Fruit fly (Drosophila melanogaster): ENCODE data around the gene Osbp.

Gene Osbp

dm6 chr3R:24908034-24908433, 30.0 kb downstream of the Osbp start:
- TF ChIP-seq usp (GFP tag; optimal IDR thresholded peaks at IDR 0.05) (no peak), pan (optimal IDR thresholded peaks at IDR 0.05) (no peak), psq (optimal IDR thresholded peaks at IDR 0.05) (no peak), CG8478 (optimal IDR thresholded peaks at IDR 0.05) (no peak), Dll (optimal IDR thresholded peaks at IDR 0.05) (no peak), EcR (GFP tag; optimal IDR thresholded peaks at IDR 0.05) (no peak)

- TF ChIP-seq EcR (GFP tag; optimal IDR thresholded peaks at IDR 0.05) (no peak), usp (GFP tag; optimal IDR thresholded peaks at IDR 0.05) (no peak), Dll (optimal IDR thresholded peaks at IDR 0.05) (no peak), CG8478 (optimal IDR thresholded peaks at IDR 0.05) (no peak), pan (optimal IDR thresholded peaks at IDR 0.05) (no peak), psq (optimal IDR thresholded peaks at IDR 0.05) (no peak)
Observed at dm6 chr3R:24906648-24907047, 31.4 kb downstream of the Osbp start.

- TF ChIP-seq usp (GFP tag; optimal IDR thresholded peaks at IDR 0.05) (no peak), psq (optimal IDR thresholded peaks at IDR 0.05) (no peak), CG8478 (optimal IDR thresholded peaks at IDR 0.05) (no peak), pan (optimal IDR thresholded peaks at IDR 0.05) (no peak)
Observed at dm6 chr3R:24905959-24906634, 31.9 kb downstream of the Osbp start, which contains the start of gene CG13643. Gene CG13643 (minus strand): TSS chr3R:24906004.

- TF ChIP-seq psq (optimal IDR thresholded peaks at IDR 0.05) (no peak), EcR (GFP tag; optimal IDR thresholded peaks at IDR 0.05) (no peak), pan (optimal IDR thresholded peaks at IDR 0.05) (no peak), usp (GFP tag; optimal IDR thresholded peaks at IDR 0.05) (no peak), Dll (optimal IDR thresholded peaks at IDR 0.05) (no peak), CG8478 (optimal IDR thresholded peaks at IDR 0.05) (no peak)
Observed at dm6 chr3R:24900816-24901215, 37.2 kb downstream of the Osbp start, which contains the start of gene CG10845. Gene CG10845 (plus strand): TSS chr3R:24901116.

- TF ChIP-seq EcR (GFP tag; optimal IDR thresholded peaks at IDR 0.05) (no peak), psq (optimal IDR thresholded peaks at IDR 0.05) (no peak), usp (GFP tag; optimal IDR thresholded peaks at IDR 0.05) (no peak), CG8478 (optimal IDR thresholded peaks at IDR 0.05) (no peak), pan (optimal IDR thresholded peaks at IDR 0.05) (no peak), Dll (optimal IDR thresholded peaks at IDR 0.05) (no peak)
Observed at dm6 chr3R:24894419-24895206, 43.4 kb downstream of the Osbp start, which contains the start of the genes CG31121 and CG11069. Gene CG31121 (minus strand): TSS chr3R:24894605. Gene CG11069 (plus strand): TSS chr3R:24894742.

dm6 chr3R:24893320-24893955, 44.6 kb downstream of the Osbp start:
- TF ChIP-seq EcR (GFP tag; optimal IDR thresholded peaks at IDR 0.05) (peak in 1 of 2 experiments; percentile 86), pan (optimal IDR thresholded peaks at IDR 0.05) (no peak)

- TF ChIP-seq EcR (GFP tag; optimal IDR thresholded peaks at IDR 0.05) (no peak), pan (optimal IDR thresholded peaks at IDR 0.05) (no peak), usp (GFP tag; optimal IDR thresholded peaks at IDR 0.05) (no peak), Dll (optimal IDR thresholded peaks at IDR 0.05) (no peak), psq (optimal IDR thresholded peaks at IDR 0.05) (no peak), CG8478 (optimal IDR thresholded peaks at IDR 0.05) (no peak)
Observed at dm6 chr3R:24890919-24891318, 47.1 kb downstream of the Osbp start.

- no peak for TF ChIP-seq CG8478 (optimal IDR thresholded peaks at IDR 0.05)
- no peak for TF ChIP-seq pan (optimal IDR thresholded peaks at IDR 0.05)
- TF ChIP-seq usp (GFP tag; optimal IDR thresholded peaks at IDR 0.05) = no peak
- no peak for TF ChIP-seq Dll (optimal IDR thresholded peaks at IDR 0.05)
- TF ChIP-seq psq (optimal IDR thresholded peaks at IDR 0.05) = no peak
- no peak for TF ChIP-seq EcR (GFP tag; optimal IDR thresholded peaks at IDR 0.05)
Observed at dm6 chr3R:24890217-24890616, 47.8 kb downstream of the Osbp start.

- TF ChIP-seq psq (optimal IDR thresholded peaks at IDR 0.05) (no peak), CG8478 (optimal IDR thresholded peaks at IDR 0.05) (no peak), pan (optimal IDR thresholded peaks at IDR 0.05) (no peak), EcR (GFP tag; optimal IDR thresholded peaks at IDR 0.05) (no peak), Dll (optimal IDR thresholded peaks at IDR 0.05) (no peak), usp (GFP tag; optimal IDR thresholded peaks at IDR 0.05) (no peak)
Observed at dm6 chr3R:24889303-24889892, 48.6 kb downstream of the Osbp start.

- no peak for TF ChIP-seq psq (optimal IDR thresholded peaks at IDR 0.05)
- TF ChIP-seq EcR (GFP tag; optimal IDR thresholded peaks at IDR 0.05) = no peak
- TF ChIP-seq CG8478 (optimal IDR thresholded peaks at IDR 0.05) = no peak
- TF ChIP-seq pan (optimal IDR thresholded peaks at IDR 0.05) = no peak
- TF ChIP-seq usp (GFP tag; optimal IDR thresholded peaks at IDR 0.05) = no peak
- TF ChIP-seq Dll (optimal IDR thresholded peaks at IDR 0.05) = no peak
Observed at dm6 chr3R:24888418-24888817, 49.6 kb downstream of the Osbp start.

- no peak for TF ChIP-seq EcR (GFP tag; optimal IDR thresholded peaks at IDR 0.05)
- no peak for TF ChIP-seq CG8478 (optimal IDR thresholded peaks at IDR 0.05)
- TF ChIP-seq pan (optimal IDR thresholded peaks at IDR 0.05) = no peak
- TF ChIP-seq psq (optimal IDR thresholded peaks at IDR 0.05) = no peak
- no peak for TF ChIP-seq Dll (optimal IDR thresholded peaks at IDR 0.05)
- TF ChIP-seq usp (GFP tag; optimal IDR thresholded peaks at IDR 0.05) = no peak
Observed at dm6 chr3R:24886470-24886869, 51.6 kb downstream of the Osbp start.
